Worm (Caenorhabditis elegans) whole organism, L1 larva: Measurements from ENCODE around the gene Y73B6BL.47.

Experiments
- C04F5.9 ChIP-seq: sonication (generic microtip); optimal IDR thresholded peaks from 2 replicates; lab custom pipeline; 2016; ENCODE audit warnings: missing genetic modification characterization, missing compliant biosample characterization
- C16A3.4 ChIP-seq: fragments of 150-350 bp; optimal IDR thresholded peaks from 2 replicates; lab custom pipeline; 2014; ENCODE audit warnings: missing biosample characterization, missing genetic modification characterization
- Y116A8C.19 ChIP-seq: sonication (generic microtip); optimal IDR thresholded peaks from 2 replicates; lab custom pipeline; 2016; ENCODE audit warnings: missing compliant biosample characterization, missing genetic modification characterization, borderline replicate concordance
- alr-1 ChIP-seq: fragments of 200-800 bp; sonication (Bioruptor generic); optimal IDR thresholded peaks from 2 replicates; lab custom pipeline; 2018; ENCODE audit warnings: borderline replicate concordance, mild to moderate bottlenecking, missing genetic modification characterization, missing compliant biosample characterization
- aly-2 ChIP-seq: fragments of 150-350 bp; optimal IDR thresholded peaks from 2 replicates; lab custom pipeline; 2014; ENCODE audit warnings: missing biosample characterization, missing genetic modification characterization
- blmp-1 ChIP-seq: fragments of 150-350 bp; optimal IDR thresholded peaks from 2 replicates; lab custom pipeline; 2014; ENCODE audit warnings: missing biosample characterization, missing genetic modification characterization
- ceh-8 ChIP-seq: fragments of 200-800 bp; sonication (Bioruptor generic); optimal IDR thresholded peaks from 2 replicates; lab custom pipeline; 2018; ENCODE audit warnings: mild to moderate bottlenecking, missing genetic modification characterization, moderate library complexity, missing compliant biosample characterization
- ceh-82 ChIP-seq, 3 experiments: fragments of 150-350 bp in 1 of 3; sonication (generic microtip) in 2 of 3; optimal IDR thresholded peaks; 2 replicates each; lab custom pipeline; 2014 to 2017; ENCODE audit warnings: missing biosample characterization in 3 of 3, missing genetic modification characterization in 3 of 3
- ceh-90 ChIP-seq: sonication (generic microtip); optimal IDR thresholded peaks from 2 replicates; lab custom pipeline; 2016; ENCODE audit warnings: missing genetic modification characterization, missing compliant biosample characterization
- ces-1 ChIP-seq: fragments of 150-350 bp; optimal IDR thresholded peaks from 2 replicates; lab custom pipeline; 2014; ENCODE audit warnings: missing biosample characterization, missing genetic modification reagents, missing genetic modification characterization
- dsc-1 ChIP-seq: sonication (generic microtip); optimal IDR thresholded peaks from 2 replicates; lab custom pipeline; 2016; ENCODE audit warnings: mild to moderate bottlenecking, missing genetic modification characterization, missing compliant biosample characterization
- efl-3 ChIP-seq: fragments of 200-800 bp; sonication (Bioruptor generic); optimal IDR thresholded peaks from 2 replicates; lab custom pipeline; 2018; ENCODE audit warnings: mild to moderate bottlenecking, missing genetic modification characterization, missing compliant biosample characterization
- egl-13 ChIP-seq: sonication (generic microtip); optimal IDR thresholded peaks from 2 replicates; lab custom pipeline; 2016; ENCODE audit warnings: missing genotype, missing genetic modification reagents, missing genetic modification characterization, missing compliant biosample characterization
- elt-2 ChIP-seq: sonication (generic microtip); optimal IDR thresholded peaks from 2 replicates; lab custom pipeline; 2016; ENCODE audit warnings: missing genetic modification characterization, mild to moderate bottlenecking, inconsistent platforms, missing compliant biosample characterization, missing genetic modification reagents
- fkh-10 ChIP-seq: sonication (generic microtip); optimal IDR thresholded peaks from 2 replicates; lab custom pipeline; 2017; ENCODE audit warnings: missing biosample characterization, missing genetic modification reagents, missing genetic modification characterization
- fos-1 ChIP-seq: fragments of 150-350 bp; optimal IDR thresholded peaks from 2 replicates; lab custom pipeline; 2014; ENCODE audit warnings: missing biosample characterization, missing genetic modification characterization
- grh-1 ChIP-seq: fragments of 200-800 bp; sonication (Bioruptor generic); IDR thresholded peaks from 2 replicates; pipeline ENCODE4 v1.3.6; 2022; ENCODE audit warnings: missing genetic modification reagents, missing genetic modification characterization, missing compliant biosample characterization
- hlh-17 ChIP-seq: fragments of 200-800 bp; sonication (Bioruptor generic); optimal IDR thresholded peaks from 2 replicates; lab custom pipeline; 2018; ENCODE audit warnings: missing genetic modification characterization, mild to moderate bottlenecking, missing compliant biosample characterization, moderate library complexity, borderline replicate concordance
- hlh-4 ChIP-seq: sonication (generic microtip); optimal IDR thresholded peaks from 2 replicates; lab custom pipeline; 2016; ENCODE audit warnings: mild to moderate bottlenecking, missing genetic modification characterization, missing compliant biosample characterization
- hpl-2 ChIP-seq: fragments of 150-350 bp; optimal IDR thresholded peaks from 2 replicates; lab custom pipeline; 2014; ENCODE audit warnings: missing biosample characterization, missing genetic modification reagents, missing genetic modification characterization
- jun-1 ChIP-seq: fragments of 150-350 bp; optimal IDR thresholded peaks from 2 replicates; lab custom pipeline; 2014; ENCODE audit warnings: missing biosample characterization, missing genetic modification reagents, missing genetic modification characterization
- lin-13 ChIP-seq: fragments of 150-350 bp; optimal IDR thresholded peaks from 2 replicates; lab custom pipeline; 2014; ENCODE audit warnings: missing biosample characterization, missing genetic modification reagents, missing genetic modification characterization
- lin-15B ChIP-seq: fragments of 150-350 bp; sonication (generic microtip); optimal IDR thresholded peaks from 3 replicates; lab custom pipeline; 2014; ENCODE audit warnings: missing biosample characterization, missing genetic modification characterization
- mab-9 ChIP-seq: fragments of 200-800 bp; sonication (Bioruptor generic); IDR thresholded peaks from 2 replicates; pipeline ENCODE4 v1.3.6; 2022; ENCODE audit warnings: missing genetic modification reagents, missing genetic modification characterization, missing compliant biosample characterization
- mdl-1 ChIP-seq, 2 experiments: fragments of 150-350 bp; optimal IDR thresholded peaks; 2 replicates each; lab custom pipeline; 2014 to 2017; ENCODE audit warnings: missing biosample characterization in 2 of 2, missing genetic modification characterization in 2 of 2, inconsistent platforms in 1 of 2
- mef-2 ChIP-seq: fragments of 150-350 bp; optimal IDR thresholded peaks from 2 replicates; lab custom pipeline; 2014; ENCODE audit warnings: missing biosample characterization, missing genetic modification characterization
- nhr-11 ChIP-seq: fragments of 150-350 bp; optimal IDR thresholded peaks from 2 replicates; lab custom pipeline; 2014; ENCODE audit warnings: missing biosample characterization, missing genetic modification characterization
- nhr-12 ChIP-seq: sonication (generic microtip); optimal IDR thresholded peaks from 2 replicates; lab custom pipeline; 2017; ENCODE audit warnings: missing biosample characterization, missing genetic modification characterization
- nhr-237 ChIP-seq: fragments of 150-350 bp; optimal IDR thresholded peaks from 2 replicates; lab custom pipeline; 2014; ENCODE audit warnings: missing biosample characterization, missing genetic modification characterization
- nhr-28 ChIP-seq: fragments of 150-350 bp; optimal IDR thresholded peaks from 2 replicates; lab custom pipeline; 2014; ENCODE audit warnings: missing biosample characterization, missing genetic modification characterization
- nhr-76 ChIP-seq: sonication (generic microtip); optimal IDR thresholded peaks from 2 replicates; lab custom pipeline; 2017; ENCODE audit warnings: missing biosample characterization, missing genetic modification characterization
- nhr-85 ChIP-seq: sonication (generic microtip); peaks from one replicate; lab custom pipeline; 2016; ENCODE audit warnings: missing genetic modification characterization, inconsistent platforms, missing compliant biosample characterization
- nhr-90 ChIP-seq: sonication (generic microtip); optimal IDR thresholded peaks from 2 replicates; lab custom pipeline; 2016; ENCODE audit warnings: mild to moderate bottlenecking, missing genetic modification characterization, missing compliant biosample characterization; ENCODE audit not compliant: poor library complexity
- pag-3 ChIP-seq: sonication (generic microtip); optimal IDR thresholded peaks from 2 replicates; lab custom pipeline; 2017; ENCODE audit warnings: missing genetic modification characterization, mild to moderate bottlenecking, missing compliant biosample characterization, antibody characterized with exemption, borderline replicate concordance; ENCODE audit not compliant: insufficient read depth
- pax-3 ChIP-seq: fragments of 200-800 bp; sonication (Bioruptor generic); optimal IDR thresholded peaks from 2 replicates; lab custom pipeline; 2018; ENCODE audit warnings: mild to moderate bottlenecking, missing genetic modification characterization, moderate library complexity, missing compliant biosample characterization
- snu-23 ChIP-seq: sonication (generic microtip); optimal IDR thresholded peaks from 2 replicates; lab custom pipeline; 2016; ENCODE audit warnings: missing genetic modification characterization, missing compliant biosample characterization
- sox-4 ChIP-seq: sonication (generic microtip); optimal IDR thresholded peaks from 2 replicates; lab custom pipeline; 2016; ENCODE audit warnings: missing genetic modification characterization, missing compliant biosample characterization
- sptf-1 ChIP-seq: fragments of 150-350 bp; optimal IDR thresholded peaks from 2 replicates; lab custom pipeline; 2014; ENCODE audit warnings: missing biosample characterization, missing genetic modification characterization
- sup-37 ChIP-seq: fragments of 200-800 bp; sonication (Bioruptor generic); optimal IDR thresholded peaks from 2 replicates; lab custom pipeline; 2018; ENCODE audit warnings: mild to moderate bottlenecking, missing genetic modification characterization, missing compliant biosample characterization
- tbx-2 ChIP-seq: sonication (generic microtip); optimal IDR thresholded peaks from 2 replicates; lab custom pipeline; 2016; ENCODE audit warnings: missing genetic modification characterization, missing compliant biosample characterization
- unc-130 ChIP-seq: fragments of 150-350 bp; optimal IDR thresholded peaks from 2 replicates; lab custom pipeline; 2017; ENCODE audit warnings: missing biosample characterization, missing genetic modification characterization, inconsistent platforms
- unc-62 ChIP-seq: fragments of 150-350 bp; optimal IDR thresholded peaks from 2 replicates; lab custom pipeline; 2014; ENCODE audit warnings: missing biosample characterization, missing genetic modification reagents, missing genetic modification characterization
- unc-86 ChIP-seq: sonication (generic microtip); optimal IDR thresholded peaks from 2 replicates; lab custom pipeline; 2016; ENCODE audit warnings: missing genetic modification characterization, missing compliant biosample characterization
- unc-98 ChIP-seq: fragments of 200-800 bp; sonication (Bioruptor generic); IDR thresholded peaks from 2 replicates; pipeline ENCODE4 v1.3.6; 2022; ENCODE audit warnings: missing genetic modification characterization, missing compliant biosample characterization
- vab-15 ChIP-seq: sonication (generic microtip); optimal IDR thresholded peaks from 2 replicates; lab custom pipeline; 2017; ENCODE audit warnings: missing genotype, mild to moderate bottlenecking, missing genetic modification characterization, missing compliant biosample characterization
- xbp-1 ChIP-seq: sonication (generic microtip); optimal IDR thresholded peaks from 2 replicates; lab custom pipeline; 2016; ENCODE audit warnings: missing genetic modification characterization, missing compliant biosample characterization
- zag-1 ChIP-seq: fragments of 150-350 bp; optimal IDR thresholded peaks from 2 replicates; lab custom pipeline; 2014; ENCODE audit warnings: missing biosample characterization, missing genetic modification characterization
- zip-4 ChIP-seq: fragments of 200-800 bp; sonication (Bioruptor generic); optimal IDR thresholded peaks from 2 replicates; lab custom pipeline; 2018; ENCODE audit warnings: mild to moderate bottlenecking, missing genetic modification characterization, moderate library complexity, missing compliant biosample characterization
- ztf-11 ChIP-seq, 2 experiments: sonication (generic microtip); optimal IDR thresholded peaks; 2 replicates each; lab custom pipeline; 2016 to 2017; ENCODE audit warnings: missing genetic modification characterization in 2 of 2, missing biosample characterization in 1 of 2, missing compliant biosample characterization in 1 of 2
- ztf-4 ChIP-seq: fragments of 150-350 bp; optimal IDR thresholded peaks from 2 replicates; lab custom pipeline; 2014; ENCODE audit warnings: missing biosample characterization, missing genetic modification characterization

The Y73B6BL.47 gene

DNA sequence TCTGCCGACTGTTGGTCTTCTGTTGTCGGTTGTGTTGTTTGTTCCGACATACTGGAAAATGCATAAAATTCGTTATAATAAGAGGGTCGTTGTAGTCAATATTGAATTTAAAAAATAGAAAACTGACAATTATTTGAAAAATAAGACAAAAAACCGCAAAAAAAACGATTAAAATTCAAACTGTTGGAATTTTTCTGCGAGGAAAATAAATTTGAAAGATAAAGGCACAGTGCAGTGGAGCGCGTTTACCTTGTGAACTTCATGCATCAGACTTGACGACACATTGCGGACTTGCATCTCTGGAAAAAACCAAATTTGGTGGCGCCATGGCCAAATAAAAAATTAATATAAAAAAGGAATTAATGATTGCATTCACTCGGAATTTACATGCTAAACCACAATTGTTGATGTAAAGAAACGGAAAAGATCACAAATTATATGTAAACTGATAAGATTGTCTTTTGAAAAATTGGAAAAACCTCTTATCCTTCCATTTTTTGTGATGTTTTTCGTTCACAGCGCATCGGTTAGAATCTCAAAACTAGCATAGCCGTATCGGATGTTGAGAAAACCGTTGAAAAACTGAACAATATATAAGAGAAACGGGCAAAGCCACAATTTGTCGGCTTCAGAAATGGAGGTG lies 14.8 kb downstream of the Y73B6BL.47 start, which contains the start of the genes hrpf-2 and bli-6 (continued):
- TF ChIP-seq pax-3 (no peak), vab-15 (peak; percentile 5), mef-2 (tag; lab: Kevin White, UChicago) (no peak), dsc-1 (tag; lab: Kevin White, UChicago) (peak; percentile 72), unc-62 (GFP tag; lab: Kevin White, UChicago) (no peak), nhr-76 (tag; lab: Kevin White, UChicago) (no peak), jun-1 (peak; percentile 39), blmp-1 (tag; lab: Kevin White, UChicago) (no peak), mdl-1 (tag; optimal IDR thresholded peaks at IDR 0.05; lab: Kevin White, UChicago) (peak in 1 of 2 experiments; percentile 54), C16A3.4 (tag; lab: Kevin White, UChicago) (peak; percentile 84), ztf-11 (tag; optimal IDR thresholded peaks at IDR 0.05; lab: Kevin White, UChicago) (peak in 1 of 2 experiments; percentile 31), ceh-8 (no peak), efl-3 (GFP tag; lab: Kevin White, UChicago) (no peak), fos-1 (peak; percentile 14), aly-2 (tag; lab: Kevin White, UChicago) (no peak), nhr-90 (peak; percentile 63), sup-37 (GFP tag; lab: Kevin White, UChicago) (no peak), egl-13 (tag; lab: Kevin White, UChicago) (peak; percentile 54), zip-4 (GFP tag; lab: Kevin White, UChicago) (peak; percentile 3), unc-86 (tag; lab: Kevin White, UChicago) (peak; percentile 77), nhr-85 (tag; lab: Kevin White, UChicago) (peak; percentile 86), nhr-28 (tag; lab: Kevin White, UChicago) (no peak), elt-2 (peak; percentile 18), pag-3 (no peak), zag-1 (tag; lab: Kevin White, UChicago) (no peak), hpl-2 (GFP tag; lab: Kevin White, UChicago) (no peak), nhr-12 (no peak), alr-1 (tag; lab: Kevin White, UChicago) (no peak), xbp-1 (tag; lab: Kevin White, UChicago) (peak; percentile 74), Y116A8C.19 (tag; lab: Kevin White, UChicago) (no peak), hlh-17 (no peak), nhr-237 (tag; lab: Kevin White, UChicago) (no peak), hlh-4 (tag; lab: Kevin White, UChicago) (no peak), ceh-90 (tag; lab: Kevin White, UChicago) (no peak), ces-1 (GFP tag; lab: Kevin White, UChicago) (no peak), sox-4 (tag; lab: Kevin White, UChicago) (peak; percentile 4), lin-15B (tag; lab: Kevin White, UChicago) (peak; percentile 93), snu-23 (peak; percentile 85), nhr-11 (tag; lab: Kevin White, UChicago) (no peak), unc-98 (GFP tag; lab: Robert Waterston, UW) (no peak), mab-9 (GFP tag; lab: Robert Waterston, UW) (no peak), grh-1 (no peak), unc-130 (peak; percentile 34), lin-13 (peak; percentile 74), C04F5.9 (tag; lab: Kevin White, UChicago) (peak; percentile 53), sptf-1 (tag; lab: Kevin White, UChicago) (no peak), fkh-10 (GFP tag; lab: Kevin White, UChicago) (no peak), tbx-2 (peak; percentile 76), ceh-82 (tag; optimal IDR thresholded peaks at IDR 0.05; lab: Kevin White, UChicago) (peak; percentile 20 to 78 (median 46)), ztf-4 (no peak)
